Fruit fly (Drosophila melanogaster): Measurements from ENCODE around the gene AdamTS-A.

AdamTS-A gene

dm6 chr3R:15451344-15452107 lies 24.5 kb downstream of the AdamTS-A start:
- no peak for TF ChIP-seq Mnt (GFP tag; optimal IDR thresholded peaks at IDR 0.05)
- no peak for TF ChIP-seq CG5204 (GFP tag; optimal IDR thresholded peaks at IDR 0.05)
- no peak for TF ChIP-seq Clk (GFP tag; optimal IDR thresholded peaks at IDR 0.05)
- no peak for TF ChIP-seq cnc (optimal IDR thresholded peaks at IDR 0.05)
- TF ChIP-seq pad (GFP tag; optimal IDR thresholded peaks at IDR 0.05), result no peak
- TF ChIP-seq CG11617 (GFP tag; optimal IDR thresholded peaks at IDR 0.05), result no peak

dm6 chr3R:15448657-15449056 lies 27.3 kb downstream of the AdamTS-A start:
- no peak for TF ChIP-seq CG5204 (GFP tag; optimal IDR thresholded peaks at IDR 0.05)
- TF ChIP-seq CG12768 (GFP tag; optimal IDR thresholded peaks at IDR 0.05), result no peak
- no peak for TF ChIP-seq CG7101 (tag; optimal IDR thresholded peaks at IDR 0.05)
- no peak for TF ChIP-seq ovo (GFP tag; optimal IDR thresholded peaks at IDR 0.05)
- TF ChIP-seq pad (GFP tag; optimal IDR thresholded peaks at IDR 0.05), result no peak
- no peak for TF ChIP-seq bab1 (GFP tag; optimal IDR thresholded peaks at IDR 0.05)
- no peak for TF ChIP-seq kay (GFP tag; ENCODE audit: borderline replicate concordance)
- TF ChIP-seq cic (GFP tag; optimal IDR thresholded peaks at IDR 0.05), result no peak
- TF ChIP-seq CG33017 (tag; optimal IDR thresholded peaks at IDR 0.05), result no peak
- no peak for TF ChIP-seq CG7045 (GFP tag; optimal IDR thresholded peaks at IDR 0.05)
- TF ChIP-seq Hr96 (GFP tag; optimal IDR thresholded peaks at IDR 0.05), result no peak
- TF ChIP-seq cnc (optimal IDR thresholded peaks at IDR 0.05), result no peak
- no peak for TF ChIP-seq CG11617 (GFP tag; optimal IDR thresholded peaks at IDR 0.05)
- TF ChIP-seq Clk (GFP tag; optimal IDR thresholded peaks at IDR 0.05), result no peak
- no peak for TF ChIP-seq tj (GFP tag; optimal IDR thresholded peaks at IDR 0.05)
- no peak for TF ChIP-seq CG14711 (tag; optimal IDR thresholded peaks at IDR 0.05)
- TF ChIP-seq Mnt (GFP tag; optimal IDR thresholded peaks at IDR 0.05), result no peak
- TF ChIP-seq toe (GFP tag; optimal IDR thresholded peaks at IDR 0.05), result no peak

dm6 chr3R:15447791-15448190 lies 28.2 kb downstream of the AdamTS-A start:
- TF ChIP-seq kay (GFP tag; ENCODE audit: borderline replicate concordance) (no peak), Hr96 (GFP tag; optimal IDR thresholded peaks at IDR 0.05) (no peak), ovo (GFP tag; optimal IDR thresholded peaks at IDR 0.05) (no peak), Mnt (GFP tag; optimal IDR thresholded peaks at IDR 0.05) (no peak), CG5204 (GFP tag; optimal IDR thresholded peaks at IDR 0.05) (no peak), CG33017 (tag; optimal IDR thresholded peaks at IDR 0.05) (no peak), CG7045 (GFP tag; optimal IDR thresholded peaks at IDR 0.05) (no peak), CG12768 (GFP tag; optimal IDR thresholded peaks at IDR 0.05) (no peak), CG11617 (GFP tag; optimal IDR thresholded peaks at IDR 0.05) (no peak), CG7101 (tag; optimal IDR thresholded peaks at IDR 0.05) (no peak), pad (GFP tag; optimal IDR thresholded peaks at IDR 0.05) (no peak), toe (GFP tag; optimal IDR thresholded peaks at IDR 0.05) (no peak), Crg-1 (GFP tag; optimal IDR thresholded peaks at IDR 0.05) (no peak), CG14711 (tag; optimal IDR thresholded peaks at IDR 0.05) (no peak), Clk (GFP tag; optimal IDR thresholded peaks at IDR 0.05) (no peak), cnc (optimal IDR thresholded peaks at IDR 0.05) (no peak), tj (GFP tag; optimal IDR thresholded peaks at IDR 0.05) (no peak), cic (GFP tag; optimal IDR thresholded peaks at IDR 0.05) (no peak), bab1 (GFP tag; optimal IDR thresholded peaks at IDR 0.05) (no peak)

- TF ChIP-seq kay (GFP tag; ENCODE audit: borderline replicate concordance) (no peak), cic (GFP tag; optimal IDR thresholded peaks at IDR 0.05) (peak; percentile 7)
Measured at dm6 chr3R:15446149-15446548, 29.8 kb downstream of the AdamTS-A start.

- TF ChIP-seq kay (GFP tag; ENCODE audit: borderline replicate concordance) (no peak), Crg-1 (GFP tag; optimal IDR thresholded peaks at IDR 0.05) (no peak), CG7101 (tag; optimal IDR thresholded peaks at IDR 0.05) (no peak), CG1620 (GFP tag; optimal IDR thresholded peaks at IDR 0.05) (no peak), CG33017 (tag; optimal IDR thresholded peaks at IDR 0.05) (no peak), pad (GFP tag; optimal IDR thresholded peaks at IDR 0.05) (no peak), CG14711 (tag; optimal IDR thresholded peaks at IDR 0.05) (no peak), Mnt (GFP tag; optimal IDR thresholded peaks at IDR 0.05) (no peak), tj (GFP tag; optimal IDR thresholded peaks at IDR 0.05) (no peak), CG5204 (GFP tag; optimal IDR thresholded peaks at IDR 0.05) (no peak), bab1 (GFP tag; optimal IDR thresholded peaks at IDR 0.05) (no peak), cnc (optimal IDR thresholded peaks at IDR 0.05) (no peak), Clk (GFP tag; optimal IDR thresholded peaks at IDR 0.05) (no peak), Hr96 (GFP tag; optimal IDR thresholded peaks at IDR 0.05) (no peak), CG11617 (GFP tag; optimal IDR thresholded peaks at IDR 0.05) (no peak), cic (GFP tag; optimal IDR thresholded peaks at IDR 0.05) (no peak), ovo (GFP tag; optimal IDR thresholded peaks at IDR 0.05) (no peak), CG12768 (GFP tag; optimal IDR thresholded peaks at IDR 0.05) (no peak), toe (GFP tag; optimal IDR thresholded peaks at IDR 0.05) (no peak)
Measured at dm6 chr3R:15439669-15440068, 36.3 kb downstream of the AdamTS-A start, which contains the start of gene Act88F. Gene Act88F, plus strand, starts transcription at chr3R:15439969.
